Fruit fly (Drosophila melanogaster) whole organism, embryonic: ENCODE results near the gene Cpr67Fa2.
A peak's percentile ranks its signal among the peaks of the same experiment; 100 is the strongest.

ENCODE experiments used
- Asciz ChIP-seq: fragments of 200-800 bp; sonication (Bioruptor generic); optimal IDR thresholded peaks from 2 replicates; lab custom pipeline; 2017; ENCODE audit warnings: missing biosample characterization, mild to moderate bottlenecking, missing genetic modification characterization, missing genetic modification reagents
- Bgb ChIP-seq: fragments of 200-800 bp; sonication (Bioruptor generic); IDR thresholded peaks from 2 replicates; pipeline ENCODE4 v1.3.6; 2022; ENCODE audit warnings: missing biosample characterization, missing genetic modification characterization; ENCODE audit not compliant: partially characterized antibody
- CG10565 ChIP-seq: fragments of 200-800 bp; sonication (Bioruptor generic); optimal IDR thresholded peaks from 3 replicates; lab custom pipeline; 2016; ENCODE audit warnings: missing biosample characterization, mild to moderate bottlenecking, missing genetic modification characterization
- CG10654 ChIP-seq: fragments of 200-800 bp; sonication (Bioruptor generic); optimal IDR thresholded peaks from 2 replicates; lab custom pipeline; 2016; ENCODE audit warnings: missing biosample characterization, missing genetic modification characterization
- CG11093 ChIP-seq: fragments of 200-800 bp; sonication (Bioruptor generic); IDR thresholded peaks from 3 replicates; pipeline ENCODE4 v1.3.6; 2022; ENCODE audit warnings: missing biosample characterization, missing genetic modification characterization
- CG12769 ChIP-seq: fragments of 200-800 bp; sonication (Bioruptor generic); optimal IDR thresholded peaks from 2 replicates; lab custom pipeline; 2019; ENCODE audit warnings: missing biosample characterization, mild to moderate bottlenecking, missing genetic modification characterization, moderate library complexity
- CG14050 ChIP-seq: fragments of 200-800 bp; sonication (Bioruptor generic); IDR thresholded peaks from 3 replicates; pipeline ENCODE4 v1.3.6; 2022; ENCODE audit warnings: missing biosample characterization, missing genetic modification characterization
- CG1529 ChIP-seq: fragments of 200-800 bp; sonication (Bioruptor generic); optimal IDR thresholded peaks from 3 replicates; lab custom pipeline; 2018; ENCODE audit warnings: missing biosample characterization, missing genetic modification characterization
- CG15696 ChIP-seq: fragments of 200-800 bp; sonication (Bioruptor generic); optimal IDR thresholded peaks from 2 replicates; lab custom pipeline; 2019; ENCODE audit warnings: missing biosample characterization, mild to moderate bottlenecking, missing genetic modification characterization, moderate library complexity
- CG16779 ChIP-seq: fragments of 200-800 bp; sonication (Bioruptor generic); IDR thresholded peaks from 2 replicates; pipeline ENCODE4 v1.3.6; 2022; ENCODE audit warnings: missing biosample characterization, missing genetic modification characterization
- CG2199 ChIP-seq: fragments of 200-800 bp; sonication (Bioruptor generic); IDR thresholded peaks from 3 replicates; pipeline ENCODE4 v1.3.6; 2022; ENCODE audit warnings: missing biosample characterization, missing genetic modification characterization
- CG2889 ChIP-seq: fragments of 200-800 bp; sonication (Bioruptor generic); IDR thresholded peaks from 3 replicates; pipeline ENCODE4 v1.3.6; 2022; ENCODE audit warnings: missing biosample characterization, missing genetic modification characterization
- CG31224 ChIP-seq: fragments of 200-800 bp; sonication (Bioruptor generic); IDR thresholded peaks from 2 replicates; pipeline ENCODE4 v1.3.6; 2022; ENCODE audit warnings: missing biosample characterization, missing genetic modification characterization
- CG32532 ChIP-seq: fragments of 200-800 bp; sonication (Bioruptor generic); IDR thresholded peaks from 2 replicates; pipeline ENCODE4 v1.3.6; 2022; ENCODE audit warnings: missing biosample characterization, missing genetic modification characterization
- CG3847 ChIP-seq: fragments of 200-800 bp; sonication (Bioruptor generic); IDR thresholded peaks from 2 replicates; pipeline ENCODE4 v1.3.6; 2022; ENCODE audit warnings: missing biosample characterization, missing genetic modification characterization
- CG4360 ChIP-seq: fragments of 200-800 bp; sonication (Bioruptor generic); IDR thresholded peaks from 2 replicates; pipeline ENCODE4 v1.3.6; 2022; ENCODE audit warnings: missing biosample characterization, missing genetic modification characterization
- CG43689 ChIP-seq: fragments of 200-800 bp; sonication (Bioruptor generic); IDR thresholded peaks from 2 replicates; pipeline ENCODE4 v1.3.6; 2022; ENCODE audit warnings: missing biosample characterization, missing genetic modification characterization
- CG6175 ChIP-seq: fragments of 200-800 bp; sonication (Bioruptor generic); IDR thresholded peaks from 3 replicates; pipeline ENCODE4 v1.3.6; 2022; ENCODE audit warnings: missing biosample characterization, missing genetic modification characterization
- CG6689 ChIP-seq: fragments of 200-800 bp; sonication (Bioruptor generic); IDR thresholded peaks from 2 replicates; pipeline ENCODE4 v1.3.6; 2022; ENCODE audit warnings: missing biosample characterization, missing genetic modification characterization
- CG6791 ChIP-seq: fragments of 200-800 bp; sonication (Bioruptor generic); IDR thresholded peaks from 3 replicates; pipeline ENCODE4 v1.3.6; 2022; ENCODE audit warnings: missing biosample characterization, missing genetic modification characterization; ENCODE audit not compliant: partially characterized antibody
- CG8924 ChIP-seq: fragments of 200-800 bp; optimal IDR thresholded peaks from 3 replicates; lab custom pipeline; 2019; ENCODE audit warnings: missing biosample characterization, mild to moderate bottlenecking, missing genetic modification characterization, moderate library complexity
- CG9876 ChIP-seq: fragments of 200-800 bp; sonication (Bioruptor generic); optimal IDR thresholded peaks from 2 replicates; lab custom pipeline; 2016; ENCODE audit warnings: missing biosample characterization, missing genetic modification characterization
- CHES-1-like ChIP-seq: fragments of 200-800 bp; sonication (Bioruptor generic); optimal IDR thresholded peaks from 2 replicates; lab custom pipeline; 2016; ENCODE audit warnings: missing biosample characterization, missing genetic modification characterization
- Dfd ChIP-seq, 2 experiments: fragments of >200 bp; optimal IDR thresholded peaks; 2 replicates each; lab custom pipeline; 2017; ENCODE audit warnings: missing biosample characterization in 2 of 2, missing genetic modification characterization in 2 of 2
- E2f2 ChIP-seq: fragments of 200-800 bp; sonication (Bioruptor generic); IDR thresholded peaks from 2 replicates; pipeline ENCODE4 v1.3.6; 2022; ENCODE audit warnings: missing biosample characterization, missing genetic modification characterization
- Hr51 ChIP-seq, 2 experiments: fragments of 200-800 bp; sonication (Bioruptor generic); optimal IDR thresholded peaks; 2 replicates in 1 of 2; 3 replicates in 1 of 2; lab custom pipeline; 2016 to 2018; ENCODE audit warnings: missing biosample characterization in 2 of 2, missing genetic modification characterization in 2 of 2, mild to moderate bottlenecking in 1 of 2, moderate library complexity in 1 of 2
- Med ChIP-seq: fragments of 200-800 bp; sonication (Bioruptor generic); peaks from one replicate; lab custom pipeline; 2016; ENCODE audit warnings: missing biosample characterization, missing genetic modification characterization, mild to moderate bottlenecking, inconsistent platforms, moderate library complexity
- Mrtf ChIP-seq: fragments of 200-800 bp; sonication (Bioruptor generic); IDR thresholded peaks from 3 replicates; pipeline ENCODE4 v1.3.6; 2022; ENCODE audit warnings: missing biosample characterization, missing genetic modification characterization
- NC2α ChIP-seq: fragments of 200-800 bp; sonication (Bioruptor generic); optimal IDR thresholded peaks from 2 replicates; lab custom pipeline; 2016; ENCODE audit warnings: missing biosample characterization, missing genetic modification characterization
- Pdp1 ChIP-seq, 2 experiments: fragments of 200-800 bp; sonication (Bioruptor generic); optimal IDR thresholded peaks; 3 replicates each; lab custom pipeline; 2016; ENCODE audit warnings: missing biosample characterization in 2 of 2, missing genetic modification characterization in 2 of 2, mild to moderate bottlenecking in 1 of 2, moderate library complexity in 1 of 2
- Sry-β ChIP-seq: fragments of 200-800 bp; sonication (Bioruptor generic); optimal IDR thresholded peaks from 2 replicates; lab custom pipeline; 2018; ENCODE audit warnings: missing biosample characterization, mild to moderate bottlenecking, missing genetic modification characterization, moderate library complexity
- Ssrp ChIP-seq: fragments of 200-800 bp; sonication (Bioruptor generic); optimal IDR thresholded peaks from 2 replicates; lab custom pipeline; 2018; ENCODE audit warnings: missing biosample characterization, mild to moderate bottlenecking, missing genetic modification characterization, moderate library complexity
- Xbp1 ChIP-seq: fragments of 200-800 bp; sonication (Bioruptor generic); optimal IDR thresholded peaks from 3 replicates; lab custom pipeline; 2016; ENCODE audit warnings: missing biosample characterization, mild to moderate bottlenecking, missing genetic modification characterization
- Xrp1 ChIP-seq: fragments of 200-800 bp; sonication (Bioruptor generic); IDR thresholded peaks from 2 replicates; pipeline ENCODE4 v1.3.6; 2022; ENCODE audit warnings: missing biosample characterization, missing genetic modification characterization
- aop ChIP-seq: fragments of 200-800 bp; sonication (Bioruptor generic); IDR thresholded peaks from 2 replicates; pipeline ENCODE4 v1.3.6; 2022; ENCODE audit warnings: missing biosample characterization, missing genetic modification characterization
- bab2 ChIP-seq: fragments of 200-800 bp; sonication (Bioruptor generic); optimal IDR thresholded peaks from 2 replicates; lab custom pipeline; 2016; ENCODE audit warnings: missing biosample characterization, missing genetic modification characterization
- bbx ChIP-seq: fragments of 200-800 bp; sonication (Bioruptor generic); IDR thresholded peaks from 2 replicates; pipeline ENCODE4 v1.3.6; 2022; ENCODE audit warnings: missing biosample characterization, missing genetic modification characterization; ENCODE audit not compliant: partially characterized antibody
- bsh ChIP-seq, 2 experiments: fragments of 200-800 bp; sonication (Bioruptor generic); optimal IDR thresholded peaks; 2 replicates each; lab custom pipeline; 2017 to 2018; ENCODE audit warnings: mild to moderate bottlenecking in 2 of 2, missing biosample characterization in 2 of 2, missing genetic modification characterization in 2 of 2, moderate library complexity in 1 of 2
- hbn ChIP-seq: fragments of 200-800 bp; sonication (Bioruptor generic); IDR thresholded peaks from 2 replicates; pipeline ENCODE4 v1.3.6; 2022; ENCODE audit warnings: missing biosample characterization, missing genetic modification characterization; ENCODE audit not compliant: partially characterized antibody
- inv ChIP-seq: fragments of 200-800 bp; sonication (Bioruptor generic); IDR thresholded peaks from 2 replicates; pipeline ENCODE4 v1.3.6; 2022; ENCODE audit warnings: missing biosample characterization, missing genetic modification characterization; ENCODE audit not compliant: partially characterized antibody
- knrl ChIP-seq: fragments of 200-800 bp; sonication (Bioruptor generic); IDR thresholded peaks from 3 replicates; pipeline ENCODE4 v1.3.6; 2022; ENCODE audit warnings: missing biosample characterization, missing genetic modification characterization; ENCODE audit not compliant: partially characterized antibody
- lab ChIP-seq: fragments of 200-800 bp; sonication (Bioruptor generic); optimal IDR thresholded peaks from 3 replicates; lab custom pipeline; 2017; ENCODE audit warnings: missing biosample characterization, missing genetic modification characterization, mild to moderate bottlenecking, moderate library complexity, missing genetic modification reagents
- peb ChIP-seq: fragments of 200-800 bp; sonication (Bioruptor generic); IDR thresholded peaks from 2 replicates; pipeline ENCODE4 v1.3.6; 2022; ENCODE audit warnings: missing biosample characterization, missing genetic modification characterization
- ranshi ChIP-seq: fragments of 200-800 bp; sonication (Bioruptor generic); IDR thresholded peaks from 2 replicates; pipeline ENCODE4 v1.3.6; 2022; ENCODE audit warnings: missing biosample characterization, missing genetic modification characterization
- sim ChIP-seq: fragments of 200-800 bp; sonication (Bioruptor generic); IDR thresholded peaks from 2 replicates; pipeline ENCODE4 v1.3.6; 2022; ENCODE audit warnings: missing biosample characterization, missing genetic modification characterization
- sisA ChIP-seq: fragments of 200-800 bp; sonication (Bioruptor generic); IDR thresholded peaks from 2 replicates; pipeline ENCODE4 v1.3.6; 2022; ENCODE audit warnings: missing biosample characterization, missing genetic modification characterization
- stc ChIP-seq: fragments of 200-800 bp; sonication (Bioruptor generic); IDR thresholded peaks from 2 replicates; pipeline ENCODE4 v1.3.6; 2022; ENCODE audit warnings: missing biosample characterization, missing genetic modification characterization
- tap ChIP-seq: fragments of 200-800 bp; optimal IDR thresholded peaks from 3 replicates; lab custom pipeline; 2019; ENCODE audit warnings: missing biosample characterization, mild to moderate bottlenecking, missing genetic modification characterization, moderate library complexity
- tll ChIP-seq, 2 experiments: fragments of 200-800 bp in 1 of 2; fragments of >200 bp in 1 of 2; sonication (Bioruptor generic) in 1 of 2; optimal IDR thresholded peaks; 2 replicates each; lab custom pipeline; 2017 to 2019; ENCODE audit warnings: missing biosample characterization in 2 of 2, missing genetic modification characterization in 2 of 2, mild to moderate bottlenecking in 1 of 2, moderate library complexity in 1 of 2
- tna ChIP-seq: fragments of 200-800 bp; sonication (Bioruptor generic); IDR thresholded peaks from 2 replicates; pipeline ENCODE4 v1.3.6; 2022; ENCODE audit warnings: missing biosample characterization, missing genetic modification characterization; ENCODE audit not compliant: partially characterized antibody
- zen ChIP-seq: fragments of 200-800 bp; sonication (Bioruptor generic); optimal IDR thresholded peaks from 3 replicates; lab custom pipeline; 2018; ENCODE audit warnings: missing biosample characterization, mild to moderate bottlenecking, missing genetic modification characterization, moderate library complexity

The Cpr67Fa2 gene

dm6 chr3L:10851853-10852346 lies 39.6 kb upstream of the Cpr67Fa2 start (continued):
- TF ChIP-seq E2f2 (GFP tag; lab: Robert Waterston, UW): no peak
- peak; percentile 21; the same call in 1 of the 2 replicates for TF ChIP-seq Xrp1
- TF ChIP-seq Hr51 (GFP tag; optimal IDR thresholded peaks at IDR 0.05; lab: Kevin White, UChicago): peak in 1 of 2 experiments; percentile 56
- peak in 1 of 2 experiments; percentile 34 for TF ChIP-seq bsh (GFP tag; optimal IDR thresholded peaks at IDR 0.05; lab: Kevin White, UChicago)
- TF ChIP-seq bab2 (GFP tag; lab: Kevin White, UChicago): no peak
- no peak for TF ChIP-seq CG32532
- no peak for TF ChIP-seq CG2199 (GFP tag; lab: Robert Waterston, UW)
- TF ChIP-seq Med (GFP tag; lab: Kevin White, UChicago): no peak
- TF ChIP-seq aop (GFP tag; lab: Robert Waterston, UW): no peak
- no peak for TF ChIP-seq tap (tag; lab: Kevin White, UChicago)
- TF ChIP-seq CG8924 (tag; lab: Kevin White, UChicago): no peak
- no peak for TF ChIP-seq lab (GFP tag; lab: Kevin White, UChicago)
- no peak for TF ChIP-seq CG6175 (GFP tag; lab: Robert Waterston, UW)
- TF ChIP-seq CG2889 (GFP tag; lab: Robert Waterston, UW): no peak
- TF ChIP-seq Pdp1 (GFP tag; optimal IDR thresholded peaks at IDR 0.05; lab: Kevin White, UChicago): no peak
- TF ChIP-seq Dfd (GFP tag; optimal IDR thresholded peaks at IDR 0.05; lab: Kevin White, UChicago): no peak
- no peak for TF ChIP-seq CG3847
- TF ChIP-seq CG1529: no peak
- no peak for TF ChIP-seq CG31224 (GFP tag; lab: Robert Waterston, UW)
- TF ChIP-seq inv: no peak
- TF ChIP-seq CG9876 (GFP tag; lab: Kevin White, UChicago): no peak
- TF ChIP-seq CG10565 (GFP tag; lab: Kevin White, UChicago): no peak
- no peak for TF ChIP-seq CG12769 (tag; lab: Kevin White, UChicago)
- TF ChIP-seq CG4360 (GFP tag; lab: Robert Waterston, UW): no peak
- TF ChIP-seq hbn (GFP tag; lab: Robert Waterston, UW): no peak
- TF ChIP-seq Ssrp (tag; lab: Kevin White, UChicago): peak; percentile 60
- no peak for TF ChIP-seq bbx (GFP tag; lab: Robert Waterston, UW)
- no peak for TF ChIP-seq Bgb (GFP tag; lab: Robert Waterston, UW)
- TF ChIP-seq Asciz: no peak
- TF ChIP-seq CG6689 (GFP tag; lab: Robert Waterston, UW): peak; percentile 44
- TF ChIP-seq CG11093 (GFP tag; lab: Robert Waterston, UW): no peak
- TF ChIP-seq CG43689: no peak
- no peak for TF ChIP-seq peb
- no peak for TF ChIP-seq tll (GFP tag; optimal IDR thresholded peaks at IDR 0.05; lab: Kevin White, UChicago)
- TF ChIP-seq tna (GFP tag; lab: Robert Waterston, UW): no peak
- no peak for TF ChIP-seq zen (tag; lab: Kevin White, UChicago)
- TF ChIP-seq sim (GFP tag; lab: Robert Waterston, UW): no peak
- no peak for TF ChIP-seq CG16779 (GFP tag; lab: Robert Waterston, UW)
- TF ChIP-seq CG6791 (GFP tag; lab: Robert Waterston, UW): no peak
- peak; percentile 25 for TF ChIP-seq Xbp1 (GFP tag; lab: Kevin White, UChicago)
- no peak for TF ChIP-seq knrl (GFP tag; lab: Robert Waterston, UW)
- TF ChIP-seq sisA (GFP tag; lab: Robert Waterston, UW): no peak
- TF ChIP-seq Mrtf (GFP tag; lab: Robert Waterston, UW): no peak
- TF ChIP-seq Sry-β (GFP tag; lab: Kevin White, UChicago): no peak
- peak; percentile 17 for TF ChIP-seq CG15696 (tag; lab: Kevin White, UChicago)
- no peak for TF ChIP-seq ranshi (GFP tag; lab: Robert Waterston, UW)
- no peak for TF ChIP-seq CG10654 (GFP tag; lab: Kevin White, UChicago)
- TF ChIP-seq NC2α (GFP tag; lab: Kevin White, UChicago): no peak
- 0 out of 2 replicates have a peak, but pooled peaks have one; percentile 2 for TF ChIP-seq stc
- TF ChIP-seq CG14050: no peak
- TF ChIP-seq CHES-1-like: no peak
